Worm (Caenorhabditis elegans) whole organism, mixed stage, embryonic: ENCODE results near the gene str-144.

Experiments
- bed-3 ChIP-seq: fragments of 200-800 bp; sonication (Bioruptor generic); optimal IDR thresholded peaks from 3 replicates; lab custom pipeline; 2018; ENCODE audit warnings: mild to moderate bottlenecking, missing genetic modification characterization, moderate library complexity, missing compliant biosample characterization
- ham-2 ChIP-seq: fragments of 200-800 bp; sonication (Bioruptor generic); optimal IDR thresholded peaks from 2 replicates; lab custom pipeline; 2018; ENCODE audit warnings: mild to moderate bottlenecking, missing genetic modification characterization, missing compliant biosample characterization
- lin-13 ChIP-seq: fragments of 150-350 bp; optimal IDR thresholded peaks from 2 replicates; lab custom pipeline; 2014; ENCODE audit warnings: missing biosample characterization, missing genetic modification characterization
- lsy-2 ChIP-seq: fragments of 150-350 bp; optimal IDR thresholded peaks from 2 replicates; lab custom pipeline; 2014; ENCODE audit warnings: missing biosample characterization, missing genetic modification characterization
- pha-4 ChIP-seq: fragments of 150-350 bp; optimal IDR thresholded peaks from 2 replicates; lab custom pipeline; 2018; ENCODE audit warnings: missing biosample characterization, missing genetic modification reagents, missing genetic modification characterization
- snpc-4 ChIP-seq: fragments of 150-350 bp; optimal IDR thresholded peaks from 2 replicates; lab custom pipeline; 2014; ENCODE audit warnings: missing biosample characterization, missing genetic modification characterization
- unc-39 ChIP-seq: fragments of 150-350 bp; optimal IDR thresholded peaks from 2 replicates; lab custom pipeline; 2014; ENCODE audit warnings: missing biosample characterization, missing genetic modification characterization
- unc-62 ChIP-seq: fragments of 150-350 bp; optimal IDR thresholded peaks from 2 replicates; lab custom pipeline; 2014; ENCODE audit warnings: missing biosample characterization, missing genetic modification reagents, missing genetic modification characterization

DNA sequence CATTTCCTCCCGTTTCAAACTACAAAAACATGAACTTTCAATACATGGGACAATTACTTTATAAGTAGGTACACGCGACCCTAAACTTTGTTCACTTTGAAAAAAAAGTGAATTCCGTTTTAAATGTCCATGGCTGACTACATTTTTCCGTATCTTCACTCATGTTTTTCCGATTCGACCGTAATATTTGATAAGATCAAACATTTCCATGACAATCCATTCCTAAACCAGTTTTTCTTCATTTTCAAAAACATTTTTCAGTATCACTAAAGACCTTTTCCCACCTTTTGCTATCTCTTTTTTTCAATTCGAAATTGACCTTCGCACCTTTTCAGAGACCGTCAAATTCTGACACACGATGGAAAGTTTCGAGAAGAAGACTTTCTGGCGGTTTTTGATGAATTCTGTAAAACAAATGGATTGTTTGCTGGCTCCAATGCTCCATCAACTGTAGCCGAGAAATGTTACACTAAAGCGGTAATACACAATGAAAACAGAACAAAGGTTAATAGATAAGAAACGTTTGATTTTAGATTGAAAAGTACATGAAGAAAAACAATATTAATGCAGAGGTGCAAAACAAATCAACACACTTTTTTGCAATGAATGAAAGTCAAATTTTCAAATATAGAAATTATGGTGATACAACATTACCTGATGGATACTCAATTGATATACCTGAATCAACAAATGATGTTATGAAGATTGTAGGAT, 44.4 kb downstream of the str-144 start:
- TF ChIP-seq lsy-2 (tag; lab: Kevin White, UChicago), result no peak
- no peak for TF ChIP-seq unc-39 (tag; lab: Kevin White, UChicago)
- TF ChIP-seq pha-4, result no peak
- TF ChIP-seq snpc-4 (tag; lab: Kevin White, UChicago), result no peak
- TF ChIP-seq lin-13, result no peak
- TF ChIP-seq bed-3 (GFP tag; lab: Kevin White, UChicago), result no peak
- no peak for TF ChIP-seq ham-2 (GFP tag; lab: Kevin White, UChicago)
- TF ChIP-seq unc-62 (GFP tag; lab: Kevin White, UChicago), result no peak
